Worm (Caenorhabditis elegans) whole organism, young adult: ENCODE data around the gene hch-1.

Experiments used
- B0336.3 ChIP-seq: fragments of 200-800 bp; sonication (Bioruptor generic); IDR thresholded peaks from 2 replicates; pipeline ENCODE4 v1.3.6; 2022; ENCODE audit warnings: missing genetic modification characterization, missing compliant biosample characterization
- C17E4.6 ChIP-seq: fragments of 200-800 bp; sonication (Bioruptor generic); IDR thresholded peaks from 2 replicates; pipeline ENCODE4 v1.3.6; 2022; ENCODE audit warnings: missing genetic modification reagents, missing genetic modification characterization, missing compliant biosample characterization
- Y56A3A.18 ChIP-seq: fragments of 200-800 bp; sonication (Bioruptor generic); IDR thresholded peaks from 2 replicates; pipeline ENCODE4 v1.3.6; 2022; ENCODE audit warnings: missing genetic modification reagents, missing genetic modification characterization, missing compliant biosample characterization
- aptf-2 ChIP-seq: fragments of 200-800 bp; sonication (Bioruptor generic); conservative IDR thresholded peaks from 2 replicates; pipeline ENCODE4 v1.3.6; 2022; ENCODE audit warnings: missing genetic modification reagents, missing genetic modification characterization, missing compliant biosample characterization
- cebp-1 ChIP-seq, 2 experiments: fragments of 200-800 bp in 1 of 2; sonication (Bioruptor generic) in 1 of 2; sonication (generic microtip) in 1 of 2; IDR thresholded peaks in 1 of 2; optimal IDR thresholded peaks in 1 of 2; 2 replicates each; pipeline versions ENCODE4 v1.3.6 to Lab custom; 2017 to 2022; ENCODE audit warnings: missing compliant biosample characterization in 2 of 2, missing genetic modification characterization in 2 of 2, mild to moderate bottlenecking in 1 of 2, missing genetic modification reagents in 1 of 2, moderate library complexity in 1 of 2
- ceh-91 ChIP-seq: fragments of 200-800 bp; sonication (Bioruptor generic); IDR thresholded peaks from 2 replicates; pipeline ENCODE4 v1.3.6; 2022; ENCODE audit warnings: missing genetic modification reagents, missing genetic modification characterization, missing compliant biosample characterization
- ekl-4 ChIP-seq: fragments of 200-800 bp; sonication (Bioruptor generic); IDR thresholded peaks from 2 replicates; pipeline ENCODE4 v1.3.6; 2022; ENCODE audit warnings: missing genetic modification reagents, missing genetic modification characterization, missing compliant biosample characterization
- mes-4 ChIP-seq: sonication (generic microtip); optimal IDR thresholded peaks from 2 replicates; lab custom pipeline; 2016; ENCODE audit warnings: missing genotype, missing genetic modification characterization, missing compliant biosample characterization
- tbx-9 ChIP-seq: sonication (generic microtip); optimal IDR thresholded peaks from 2 replicates; lab custom pipeline; 2016; ENCODE audit warnings: borderline replicate concordance, missing genetic modification characterization, inconsistent platforms, missing compliant biosample characterization
- unc-62 ChIP-seq: fragments of 150-350 bp; optimal IDR thresholded peaks from 2 replicates; lab custom pipeline; 2014; ENCODE audit warnings: missing biosample characterization, missing genetic modification reagents, missing genetic modification characterization

DNA sequence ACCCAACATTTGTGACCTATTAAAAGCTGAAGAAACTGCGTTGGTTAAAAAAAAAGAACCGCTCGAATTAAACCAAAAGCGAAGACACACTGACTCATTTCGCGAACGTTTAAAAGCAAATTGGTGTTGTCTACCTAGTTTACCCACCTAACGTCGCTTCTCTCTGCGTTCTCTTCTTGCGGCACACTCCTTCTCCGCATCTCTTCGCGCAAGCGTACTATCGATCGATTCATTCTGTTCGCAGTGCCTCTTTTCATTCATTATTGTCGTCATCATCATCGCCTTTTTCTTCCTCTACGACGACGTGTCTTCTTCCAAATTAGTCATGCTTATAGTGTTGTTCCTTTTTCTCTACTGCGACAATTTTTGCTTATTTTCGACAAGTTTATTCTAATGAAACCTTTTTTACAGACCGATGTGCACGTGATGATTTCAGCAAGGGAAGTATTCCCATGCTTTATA is 11.4 kb upstream of the hch-1 start, which contains the start of gene atrn-1:
- TF ChIP-seq ceh-91 (no peak), aptf-2 (GFP tag; lab: Robert Waterston, UW) (no peak), Y56A3A.18 (GFP tag; lab: Robert Waterston, UW) (no peak), mes-4 (tag; lab: Kevin White, UChicago) (no peak), cebp-1 (GFP tag; IDR thresholded peaks at IDR 0.05; lab: Robert Waterston, UW) (no peak), cebp-1 (tag; optimal IDR thresholded peaks at IDR 0.05; lab: Kevin White, UChicago) (no peak), ekl-4 (GFP tag; lab: Robert Waterston, UW) (no peak), unc-62 (no peak), tbx-9 (no peak), B0336.3 (no peak), C17E4.6 (GFP tag; lab: Robert Waterston, UW) (no peak)
